Worm (Caenorhabditis elegans): ENCODE results near the gene Y105C5B.18.

DNA sequence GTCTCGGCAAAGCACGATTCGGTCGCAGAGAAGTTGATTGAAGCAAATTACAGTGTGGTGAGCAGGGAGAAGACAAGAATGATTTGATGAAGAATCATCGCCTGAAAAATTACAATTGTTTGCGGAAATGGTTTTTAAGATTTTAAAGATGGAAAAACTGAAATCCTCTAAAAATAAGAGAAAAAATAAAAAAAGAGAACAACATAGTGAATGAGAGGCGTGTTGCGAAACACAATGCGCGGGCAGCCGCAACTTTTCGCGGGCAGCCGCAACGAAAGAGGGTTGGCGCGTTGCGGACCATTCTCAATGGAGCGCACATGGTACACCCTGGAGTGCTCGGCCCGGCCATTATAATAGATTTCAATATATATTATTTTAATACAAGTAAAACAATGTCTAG is 30.1 kb downstream of the Y105C5B.18 start, which contains the start of gene Y105C5B.20:
- no peak for TF ChIP-seq lsy-2 (tag; optimal IDR thresholded peaks at IDR 0.05)
- no peak for TF ChIP-seq nhr-237 (tag; optimal IDR thresholded peaks at IDR 0.05)
